Fruit fly (Drosophila melanogaster) whole organism, adult: ENCODE results near the gene DCX-EMAP.

Experiments
- CG5204 ChIP-seq: fragments of 200-800 bp; sonication (Bioruptor generic); optimal IDR thresholded peaks from 2 replicates; lab custom pipeline; 2016; ENCODE audit warnings: missing biosample characterization, missing genetic modification characterization
- CG7045 ChIP-seq: fragments of 200-800 bp; sonication (Bioruptor generic); optimal IDR thresholded peaks from 2 replicates; lab custom pipeline; 2017; ENCODE audit warnings: missing biosample characterization, mild to moderate bottlenecking, missing genetic modification characterization
- CG7101 ChIP-seq: fragments of 200-800 bp; sonication (Bioruptor generic); optimal IDR thresholded peaks from 2 replicates; lab custom pipeline; 2018; ENCODE audit warnings: missing biosample characterization, mild to moderate bottlenecking, missing genetic modification characterization, moderate library complexity
- Hr96 ChIP-seq: fragments of 200-800 bp; sonication (Bioruptor generic); optimal IDR thresholded peaks from 2 replicates; lab custom pipeline; 2016; ENCODE audit warnings: missing biosample characterization, missing genetic modification characterization
- ovo ChIP-seq: fragments of 200-800 bp; sonication (Bioruptor generic); optimal IDR thresholded peaks from 2 replicates; lab custom pipeline; 2016; ENCODE audit warnings: missing biosample characterization, missing genetic modification characterization
- pad ChIP-seq: fragments of 200-800 bp; sonication (Bioruptor generic); optimal IDR thresholded peaks from 3 replicates; lab custom pipeline; 2017; ENCODE audit warnings: missing biosample characterization, missing genetic modification characterization, mild to moderate bottlenecking, moderate library complexity, missing genetic modification reagents

DNA sequence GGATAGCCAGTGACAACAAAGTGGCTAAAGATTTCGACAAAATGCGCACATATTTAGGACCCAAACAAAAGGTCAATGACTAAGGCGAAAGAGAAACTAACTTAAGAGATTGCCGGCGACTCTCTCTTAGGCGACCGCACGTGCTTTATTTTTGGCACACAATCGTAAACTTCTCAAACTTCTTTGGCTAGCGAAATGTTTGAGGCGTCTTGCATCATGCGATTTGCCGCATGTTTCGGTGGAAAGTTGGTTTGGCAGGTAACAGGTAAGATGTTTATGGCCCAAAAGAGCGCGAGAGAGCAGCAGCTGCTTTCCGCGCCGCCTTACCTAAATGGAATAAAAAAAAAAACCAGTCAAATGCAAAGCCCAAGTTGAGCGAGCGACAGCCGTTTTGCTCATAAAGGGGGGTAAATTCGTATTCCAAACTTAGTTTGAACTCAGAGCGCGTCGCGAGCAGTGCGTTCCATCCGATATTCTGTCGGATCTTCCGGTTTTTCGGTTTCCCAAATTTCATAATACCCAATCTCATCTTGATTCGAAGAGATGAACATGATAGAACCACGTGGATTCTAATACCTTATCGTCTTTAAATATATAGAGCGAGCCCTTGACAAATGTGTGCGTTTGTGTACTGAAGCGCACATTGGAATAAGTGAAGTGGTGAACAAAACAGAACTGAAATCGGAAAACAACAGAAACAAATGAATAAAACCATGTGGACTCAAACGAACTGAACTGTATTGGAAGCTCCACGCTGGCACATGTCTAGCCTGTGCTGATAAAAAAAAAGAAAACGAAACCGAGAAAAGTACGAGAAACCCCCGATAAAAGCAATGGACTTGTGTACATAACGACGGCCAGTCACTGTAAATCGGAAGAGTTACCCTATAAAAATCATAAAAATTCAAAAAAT is 83.6 kb downstream of the DCX-EMAP start:
- no peak for TF ChIP-seq CG7101
- TF ChIP-seq CG5204 (GFP tag; lab: Kevin White, UChicago): no peak
- TF ChIP-seq Hr96 (GFP tag; lab: Kevin White, UChicago): no peak
- no peak for TF ChIP-seq CG7045 (GFP tag; lab: Kevin White, UChicago)
- TF ChIP-seq pad: no peak
- no peak for TF ChIP-seq ovo (GFP tag; lab: Kevin White, UChicago)
